Worm (Caenorhabditis elegans) whole organism, L3 larva: ENCODE data around the gene Y25C1A.7.

Source experiments
- R02D3.7 ChIP-seq: fragments of 150-350 bp; optimal IDR thresholded peaks from 2 replicates; lab custom pipeline; 2014; ENCODE audit warnings: missing biosample characterization, missing genetic modification characterization
- ZK546.5 ChIP-seq: sonication (generic microtip); optimal IDR thresholded peaks from 2 replicates; lab custom pipeline; 2017; ENCODE audit warnings: missing biosample characterization, missing genetic modification characterization
- aly-2 ChIP-seq: fragments of 150-350 bp; optimal IDR thresholded peaks from 2 replicates; lab custom pipeline; 2014; ENCODE audit warnings: missing biosample characterization, missing genetic modification characterization
- ama-1 ChIP-seq: fragments of 150-350 bp; optimal IDR thresholded peaks from 2 replicates; lab custom pipeline; 2018
- egl-27 ChIP-seq: sonication (generic microtip); optimal IDR thresholded peaks from 4 replicates; lab custom pipeline; 2017; ENCODE audit warnings: missing biosample characterization, missing genetic modification reagents, missing genetic modification characterization
- fkh-10 ChIP-seq: sonication (generic microtip); optimal IDR thresholded peaks from 2 replicates; lab custom pipeline; 2017; ENCODE audit warnings: missing biosample characterization, missing genetic modification reagents, missing genetic modification characterization
- jun-1 ChIP-seq: fragments of 150-350 bp; optimal IDR thresholded peaks from 2 replicates; lab custom pipeline; 2014; ENCODE audit warnings: missing biosample characterization, missing genetic modification reagents, missing genetic modification characterization
- mdl-1 ChIP-seq: fragments of 150-350 bp; optimal IDR thresholded peaks from 2 replicates; lab custom pipeline; 2014; ENCODE audit warnings: missing biosample characterization, missing genetic modification characterization
- nhr-12 ChIP-seq: fragments of 150-350 bp; optimal IDR thresholded peaks from 2 replicates; lab custom pipeline; 2014; ENCODE audit warnings: missing biosample characterization, missing genetic modification characterization
- nhr-77 ChIP-seq: fragments of 150-350 bp; optimal IDR thresholded peaks from 2 replicates; lab custom pipeline; 2014; ENCODE audit warnings: missing biosample characterization, missing genetic modification characterization
- pha-4 ChIP-seq: fragments of 150-350 bp; optimal IDR thresholded peaks from 2 replicates; lab custom pipeline; 2014; ENCODE audit warnings: missing biosample characterization, missing genetic modification reagents, missing genetic modification characterization
- snpc-4 ChIP-seq: fragments of 150-350 bp; optimal IDR thresholded peaks from 2 replicates; lab custom pipeline; 2014; ENCODE audit warnings: missing biosample characterization, missing genetic modification characterization
- zag-1 ChIP-seq: fragments of 150-350 bp; optimal IDR thresholded peaks from 2 replicates; lab custom pipeline; 2014; ENCODE audit warnings: missing biosample characterization, missing genetic modification characterization
- ztf-4 ChIP-seq: fragments of 150-350 bp; optimal IDR thresholded peaks from 2 replicates; lab custom pipeline; 2014; ENCODE audit warnings: missing biosample characterization, missing genetic modification characterization

- TF ChIP-seq aly-2 (tag; lab: Kevin White, UChicago) (no peak), ama-1 (lab: Kevin White, UChicago) (no peak), ZK546.5 (tag; lab: Kevin White, UChicago) (no peak), mdl-1 (no peak), fkh-10 (no peak), R02D3.7 (tag; lab: Kevin White, UChicago) (no peak), nhr-77 (no peak), ztf-4 (tag; lab: Kevin White, UChicago) (no peak), snpc-4 (tag; lab: Kevin White, UChicago) (no peak), egl-27 (tag; lab: Kevin White, UChicago) (no peak), nhr-12 (tag; lab: Kevin White, UChicago) (no peak), pha-4 (tag; lab: Kevin White, UChicago) (no peak), jun-1 (tag; lab: Kevin White, UChicago) (no peak), zag-1 (no peak)
Observed at ce11 chrII:3068646-3069045, 2.2 kb downstream of the Y25C1A.7 start.
